Fruit fly (Drosophila melanogaster) whole organism, embryonic: ENCODE results near the gene CG14893.

ENCODE experiments used
- B-H2 ChIP-seq: fragments of 200-800 bp; sonication (Bioruptor generic); optimal IDR thresholded peaks from 2 replicates; lab custom pipeline; 2018; ENCODE audit warnings: missing biosample characterization, mild to moderate bottlenecking, missing genetic modification characterization
- CG10267 ChIP-seq: fragments of 200-800 bp; sonication (Bioruptor generic); optimal IDR thresholded peaks from 2 replicates; lab custom pipeline; 2018; ENCODE audit warnings: missing biosample characterization, mild to moderate bottlenecking, missing genetic modification characterization, moderate library complexity
- CG10366 ChIP-seq: fragments of 200-800 bp; sonication (Bioruptor generic); IDR thresholded peaks from 2 replicates; pipeline ENCODE4 v1.3.6; 2022; ENCODE audit warnings: missing biosample characterization, missing genetic modification characterization
- CG10431 ChIP-seq: fragments of 200-800 bp; sonication (Bioruptor generic); optimal IDR thresholded peaks from 3 replicates; lab custom pipeline; 2018; ENCODE audit warnings: missing biosample characterization, mild to moderate bottlenecking, missing genetic modification characterization
- CG10979 ChIP-seq: fragments of 200-800 bp; sonication (Bioruptor generic); optimal IDR thresholded peaks from 2 replicates; lab custom pipeline; 2018; ENCODE audit warnings: missing biosample characterization, mild to moderate bottlenecking, missing genetic modification characterization, moderate library complexity
- CG11398 ChIP-seq: fragments of 200-800 bp; sonication (Bioruptor generic); optimal IDR thresholded peaks from 2 replicates; lab custom pipeline; 2016; ENCODE audit warnings: missing biosample characterization, missing genetic modification characterization
- CG11723 ChIP-seq: fragments of 200-800 bp; sonication (Bioruptor generic); optimal IDR thresholded peaks from 2 replicates; lab custom pipeline; 2017; ENCODE audit warnings: missing biosample characterization, mild to moderate bottlenecking, missing genetic modification characterization
- CG12219 ChIP-seq: fragments of 200-800 bp; sonication (Bioruptor generic); optimal IDR thresholded peaks from 3 replicates; lab custom pipeline; 2018; ENCODE audit warnings: missing biosample characterization, mild to moderate bottlenecking, missing genetic modification characterization
- CG13894 ChIP-seq: fragments of 200-800 bp; sonication (Bioruptor generic); optimal IDR thresholded peaks from 3 replicates; lab custom pipeline; 2018; ENCODE audit warnings: missing biosample characterization, mild to moderate bottlenecking, missing genetic modification characterization, moderate library complexity
- CG17612 ChIP-seq: fragments of 200-800 bp; sonication (Bioruptor generic); IDR thresholded peaks from 2 replicates; pipeline ENCODE4 v1.3.6; 2022; ENCODE audit warnings: missing biosample characterization, missing genetic modification characterization
- CG18262 ChIP-seq: fragments of 200-800 bp; optimal IDR thresholded peaks from 3 replicates; lab custom pipeline; 2019; ENCODE audit warnings: missing biosample characterization, mild to moderate bottlenecking, missing genetic modification characterization, moderate library complexity
- CG18476 ChIP-seq: fragments of 200-800 bp; sonication (Bioruptor generic); optimal IDR thresholded peaks from 2 replicates; lab custom pipeline; 2016; ENCODE audit warnings: missing biosample characterization, mild to moderate bottlenecking, missing genetic modification characterization
- CG4424 ChIP-seq: fragments of 200-800 bp; sonication (Bioruptor generic); optimal IDR thresholded peaks from 3 replicates; lab custom pipeline; 2016; ENCODE audit warnings: missing biosample characterization, missing genetic modification characterization
- CG4820 ChIP-seq: fragments of 200-800 bp; sonication (Bioruptor generic); optimal IDR thresholded peaks from 3 replicates; lab custom pipeline; 2016; ENCODE audit warnings: missing biosample characterization, missing genetic modification characterization
- CG4854 ChIP-seq: fragments of 200-800 bp; sonication (Bioruptor generic); optimal IDR thresholded peaks from 2 replicates; lab custom pipeline; 2016; ENCODE audit warnings: missing biosample characterization, missing genetic modification characterization, inconsistent platforms
- CG9437 ChIP-seq: fragments of 200-800 bp; sonication (Bioruptor generic); optimal IDR thresholded peaks from 2 replicates; lab custom pipeline; 2018; ENCODE audit warnings: missing biosample characterization, mild to moderate bottlenecking, missing genetic modification characterization
- CG9817 ChIP-seq: fragments of 200-800 bp; sonication (Bioruptor generic); optimal IDR thresholded peaks from 2 replicates; lab custom pipeline; 2018; ENCODE audit warnings: missing biosample characterization, mild to moderate bottlenecking, missing genetic modification characterization, moderate library complexity
- CG9876 ChIP-seq: fragments of 200-800 bp; sonication (Bioruptor generic); optimal IDR thresholded peaks from 2 replicates; lab custom pipeline; 2016; ENCODE audit warnings: missing biosample characterization, missing genetic modification characterization
- Dad ChIP-seq: fragments of 200-800 bp; sonication (Bioruptor generic); optimal IDR thresholded peaks from 3 replicates; lab custom pipeline; 2016; ENCODE audit warnings: missing biosample characterization, missing genetic modification characterization
- Deaf1 ChIP-seq: fragments of 200-800 bp; optimal IDR thresholded peaks from 3 replicates; lab custom pipeline; 2019; ENCODE audit warnings: missing biosample characterization, mild to moderate bottlenecking, missing genetic modification characterization, moderate library complexity
- ERR ChIP-seq: fragments of 200-800 bp; sonication (Bioruptor generic); optimal IDR thresholded peaks from 2 replicates; lab custom pipeline; 2016; ENCODE audit warnings: missing biosample characterization, missing genetic modification characterization
- Ets65A ChIP-seq: fragments of 200-800 bp; sonication (Bioruptor generic); peaks from one replicate; lab custom pipeline; 2016; ENCODE audit warnings: missing biosample characterization, missing genetic modification characterization
- H15 ChIP-seq: fragments of 200-800 bp; sonication (Bioruptor generic); IDR thresholded peaks from 3 replicates; pipeline ENCODE4 v1.3.6; 2022; ENCODE audit warnings: missing biosample characterization, missing genetic modification characterization
- HLH3B ChIP-seq: fragments of 200-800 bp; sonication (Bioruptor generic); IDR thresholded peaks from 2 replicates; pipeline ENCODE4 v1.3.6; 2022; ENCODE audit warnings: missing biosample characterization, missing genetic modification characterization
- Hey ChIP-seq: fragments of 200-800 bp; sonication (Bioruptor generic); optimal IDR thresholded peaks from 3 replicates; lab custom pipeline; 2018; ENCODE audit warnings: missing biosample characterization, mild to moderate bottlenecking, missing genetic modification characterization
- NFAT ChIP-seq: fragments of 200-800 bp; sonication (Bioruptor generic); IDR thresholded peaks from 2 replicates; pipeline ENCODE4 v1.3.6; 2022; ENCODE audit warnings: missing biosample characterization, missing genetic modification characterization
- NfI ChIP-seq: fragments of 200-800 bp; sonication (Bioruptor generic); optimal IDR thresholded peaks from 3 replicates; lab custom pipeline; 2018; ENCODE audit warnings: missing biosample characterization, mild to moderate bottlenecking, missing genetic modification characterization, moderate library complexity
- Taf1 ChIP-seq: fragments of 200-800 bp; sonication (Bioruptor generic); IDR thresholded peaks from 2 replicates; pipeline ENCODE4 v1.3.6; 2022; ENCODE audit warnings: missing biosample characterization, missing genetic modification characterization
- Trl ChIP-seq, 3 experiments: fragments of >200 bp in 2 of 3; fragments of 200-800 bp in 1 of 3; sonication (Bioruptor generic) in 1 of 3; optimal IDR thresholded peaks; 2 replicates in 1 of 3; 3 replicates in 2 of 3; lab custom pipeline; 2016 to 2017; ENCODE audit warnings: missing biosample characterization in 1 of 3, missing genetic modification characterization in 1 of 3
- Xrp1 ChIP-seq: fragments of 200-800 bp; sonication (Bioruptor generic); IDR thresholded peaks from 2 replicates; pipeline ENCODE4 v1.3.6; 2022; ENCODE audit warnings: missing biosample characterization, missing genetic modification characterization
- YL-1 ChIP-seq: fragments of 200-800 bp; sonication (Bioruptor generic); optimal IDR thresholded peaks from 3 replicates; lab custom pipeline; 2017; ENCODE audit warnings: missing biosample characterization, mild to moderate bottlenecking, missing genetic modification characterization
- amos ChIP-seq: fragments of 200-800 bp; sonication (Bioruptor generic); IDR thresholded peaks from 2 replicates; pipeline ENCODE4 v1.3.6; 2022; ENCODE audit warnings: missing biosample characterization, missing genetic modification characterization; ENCODE audit not compliant: partially characterized antibody
- ase ChIP-seq: fragments of 200-800 bp; sonication (Bioruptor generic); IDR thresholded peaks from 3 replicates; pipeline ENCODE4 v1.3.6; 2022; ENCODE audit warnings: missing biosample characterization, missing genetic modification characterization
- ash1 ChIP-seq: fragments of 200-800 bp; sonication (Bioruptor generic); optimal IDR thresholded peaks from 2 replicates; lab custom pipeline; 2018; ENCODE audit warnings: missing biosample characterization, mild to moderate bottlenecking, missing genetic modification characterization
- bab2 ChIP-seq: fragments of 200-800 bp; sonication (Bioruptor generic); optimal IDR thresholded peaks from 2 replicates; lab custom pipeline; 2016; ENCODE audit warnings: missing biosample characterization, missing genetic modification characterization
- caup ChIP-seq: fragments of 200-800 bp; sonication (Bioruptor generic); optimal IDR thresholded peaks from 3 replicates; lab custom pipeline; 2017; ENCODE audit warnings: missing biosample characterization, mild to moderate bottlenecking, missing genetic modification characterization, moderate library complexity; ENCODE audit not compliant: severe bottlenecking
- dan ChIP-seq: fragments of 200-800 bp; sonication (Bioruptor generic); IDR thresholded peaks from 2 replicates; pipeline ENCODE4 v1.3.6; 2022; ENCODE audit warnings: missing biosample characterization, missing genetic modification characterization
- dati ChIP-seq: fragments of 200-800 bp; sonication (Bioruptor generic); IDR thresholded peaks from 2 replicates; pipeline ENCODE4 v1.3.6; 2022; ENCODE audit warnings: missing biosample characterization, missing genetic modification characterization
- dmrt11E ChIP-seq: fragments of 200-800 bp; sonication (Bioruptor generic); optimal IDR thresholded peaks from 3 replicates; lab custom pipeline; 2018; ENCODE audit warnings: missing biosample characterization, mild to moderate bottlenecking, missing genetic modification characterization, moderate library complexity
- emc ChIP-seq: fragments of 200-800 bp; sonication (Bioruptor generic); optimal IDR thresholded peaks from 2 replicates; lab custom pipeline; 2016; ENCODE audit warnings: missing biosample characterization, missing genetic modification characterization
- ewg ChIP-seq: fragments of 200-800 bp; sonication (Bioruptor generic); optimal IDR thresholded peaks from 3 replicates; lab custom pipeline; 2017; ENCODE audit warnings: mild to moderate bottlenecking, missing biosample characterization, missing genetic modification reagents, missing genetic modification characterization
- grn ChIP-seq: fragments of 200-800 bp; sonication (Bioruptor generic); optimal IDR thresholded peaks from 3 replicates; lab custom pipeline; 2017; ENCODE audit warnings: missing biosample characterization, missing genetic modification characterization
- gsb ChIP-seq: fragments of 200-800 bp; sonication (Bioruptor generic); IDR thresholded peaks from 2 replicates; pipeline ENCODE4 v1.3.6; 2022; ENCODE audit warnings: missing biosample characterization, missing genetic modification characterization
- hth ChIP-seq: fragments of >200 bp; optimal IDR thresholded peaks from 2 replicates; lab custom pipeline; 2017; ENCODE audit warnings: inconsistent platforms
- jigr1 ChIP-seq: fragments of 200-800 bp; sonication (Bioruptor generic); IDR thresholded peaks from 3 replicates; pipeline ENCODE4 v1.3.6; 2022; ENCODE audit warnings: missing biosample characterization, missing genetic modification characterization
- luna ChIP-seq: fragments of 200-800 bp; sonication (Bioruptor generic); optimal IDR thresholded peaks from 2 replicates; lab custom pipeline; 2016; ENCODE audit warnings: missing biosample characterization, missing genetic modification characterization
- mirr ChIP-seq: fragments of 200-800 bp; sonication (Bioruptor generic); optimal IDR thresholded peaks from 3 replicates; lab custom pipeline; 2018; ENCODE audit warnings: missing biosample characterization, mild to moderate bottlenecking, missing genetic modification characterization
- nmo ChIP-seq: fragments of 200-800 bp; sonication (Bioruptor generic); optimal IDR thresholded peaks from 2 replicates; lab custom pipeline; 2018; ENCODE audit warnings: missing biosample characterization, mild to moderate bottlenecking, missing genetic modification characterization, moderate library complexity
- otp ChIP-seq: fragments of 200-800 bp; sonication (Bioruptor generic); IDR thresholded peaks from 3 replicates; pipeline ENCODE4, ENCODE4 v1.3.6; 2022; ENCODE audit warnings: missing biosample characterization, missing genetic modification characterization
- ranshi ChIP-seq: fragments of 200-800 bp; sonication (Bioruptor generic); IDR thresholded peaks from 2 replicates; pipeline ENCODE4 v1.3.6; 2022; ENCODE audit warnings: missing biosample characterization, missing genetic modification characterization
- run ChIP-seq: fragments of 200-800 bp; sonication (Bioruptor generic); optimal IDR thresholded peaks from 3 replicates; lab custom pipeline; 2018; ENCODE audit warnings: missing biosample characterization, mild to moderate bottlenecking, missing genetic modification characterization
- stwl ChIP-seq: fragments of 200-800 bp; sonication (Bioruptor generic); optimal IDR thresholded peaks from 3 replicates; lab custom pipeline; 2018; ENCODE audit warnings: missing biosample characterization, mild to moderate bottlenecking, missing genetic modification characterization, moderate library complexity

CG14893 gene

DNA sequence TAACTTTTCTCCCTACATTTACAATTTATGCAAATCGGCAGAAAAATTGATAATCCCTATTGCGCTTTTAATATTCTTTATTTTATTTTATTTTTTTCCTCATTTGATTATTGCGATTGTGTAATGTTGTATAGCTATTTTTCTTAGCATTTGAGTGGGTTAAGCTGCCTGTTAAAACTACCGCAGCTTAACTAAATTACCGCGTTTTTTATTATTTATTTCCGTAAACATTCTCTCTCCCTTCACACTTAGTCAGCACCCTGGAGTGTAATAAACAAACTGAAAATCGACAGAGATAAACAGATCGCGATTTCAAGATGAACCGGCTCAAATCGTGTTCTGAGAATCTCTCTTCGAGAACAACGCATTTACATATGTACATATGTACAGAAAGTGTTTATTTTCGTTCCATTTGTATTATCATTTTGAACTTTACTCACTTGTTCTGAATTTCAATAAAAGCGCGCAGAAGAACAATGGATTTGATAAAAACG, 34.5 kb downstream of the CG14893 start (continued):
- no peak for TF ChIP-seq run
- no peak for TF ChIP-seq Ets65A (GFP tag; lab: Kevin White, UChicago)
- TF ChIP-seq ase: no peak
- no peak for TF ChIP-seq CG10979 (tag; lab: Kevin White, UChicago)
- no peak for TF ChIP-seq emc (GFP tag; lab: Kevin White, UChicago)
- no peak for TF ChIP-seq ash1 (GFP tag; lab: Kevin White, UChicago)
- TF ChIP-seq nmo (GFP tag; lab: Kevin White, UChicago): no peak
- no peak for TF ChIP-seq ewg
- peak; percentile 25; the same call in 1 of the 2 replicates for TF ChIP-seq Xrp1 (GFP tag; lab: Robert Waterston, UW)
- no peak for TF ChIP-seq CG9437 (GFP tag; lab: Kevin White, UChicago)
- no peak for TF ChIP-seq dan (GFP tag; lab: Robert Waterston, UW)
- no peak for TF ChIP-seq CG11723 (GFP tag; lab: Kevin White, UChicago)
- TF ChIP-seq Deaf1: no peak
- TF ChIP-seq grn: no peak
- no peak for TF ChIP-seq gsb (GFP tag; lab: Robert Waterston, UW)
- TF ChIP-seq CG4820: no peak
- TF ChIP-seq dmrt11E (tag; lab: Kevin White, UChicago): no peak
- TF ChIP-seq Trl (optimal IDR thresholded peaks at IDR 0.05; lab: Kevin White, UChicago): peak in 1 of 2 experiments; percentile 3
- TF ChIP-seq Trl (GFP tag; optimal IDR thresholded peaks at IDR 0.05; lab: Kevin White, UChicago): no peak
- no peak for TF ChIP-seq B-H2
- TF ChIP-seq caup (GFP tag; lab: Kevin White, UChicago): no peak
- no peak for TF ChIP-seq Taf1
- no peak for TF ChIP-seq dati
- no peak for TF ChIP-seq CG18476 (GFP tag; lab: Kevin White, UChicago)
- TF ChIP-seq CG10431 (GFP tag; lab: Kevin White, UChicago): no peak
- no peak for TF ChIP-seq CG18262 (tag; lab: Kevin White, UChicago)
- TF ChIP-seq CG10267: no peak
- no peak for TF ChIP-seq stwl (tag; lab: Kevin White, UChicago)
- TF ChIP-seq CG4854 (GFP tag; lab: Kevin White, UChicago): no peak
- no peak for TF ChIP-seq H15 (GFP tag; lab: Robert Waterston, UW)
- no peak for TF ChIP-seq hth (lab: Kevin White, UChicago)
- no peak for TF ChIP-seq CG17612 (GFP tag; lab: Robert Waterston, UW)
- no peak for TF ChIP-seq ERR (GFP tag; lab: Kevin White, UChicago)
- no peak for TF ChIP-seq HLH3B (GFP tag; lab: Robert Waterston, UW)
- TF ChIP-seq Dad: no peak
- no peak for TF ChIP-seq CG10366 (GFP tag; lab: Robert Waterston, UW)
- TF ChIP-seq jigr1 (GFP tag; lab: Robert Waterston, UW): no peak
- no peak for TF ChIP-seq Hey (tag; lab: Kevin White, UChicago)
- peak; percentile 21 for TF ChIP-seq YL-1 (GFP tag; lab: Kevin White, UChicago)
- no peak for TF ChIP-seq CG11398 (GFP tag; lab: Kevin White, UChicago)
- TF ChIP-seq NfI (GFP tag; lab: Kevin White, UChicago): peak; percentile 9
- TF ChIP-seq CG9876: no peak
- TF ChIP-seq CG4424 (GFP tag; lab: Kevin White, UChicago): no peak
- TF ChIP-seq CG9817 (tag; lab: Kevin White, UChicago): no peak
- TF ChIP-seq ranshi (GFP tag; lab: Robert Waterston, UW): no peak
- no peak for TF ChIP-seq luna (GFP tag; lab: Kevin White, UChicago)
- no peak for TF ChIP-seq CG13894
- no peak for TF ChIP-seq NFAT (GFP tag; lab: Robert Waterston, UW)
- no peak for TF ChIP-seq otp (GFP tag; lab: Robert Waterston, UW)
- TF ChIP-seq bab2 (GFP tag; lab: Kevin White, UChicago): no peak
- TF ChIP-seq amos (GFP tag; lab: Robert Waterston, UW): peak; percentile 11; the same call in 1 of the 2 replicates
- peak; percentile 47 for TF ChIP-seq mirr (GFP tag; lab: Kevin White, UChicago)
- no peak for TF ChIP-seq CG12219 (GFP tag; lab: Kevin White, UChicago)
